Fruit fly (Drosophila melanogaster) whole organism: Measurements from ENCODE around the gene CG43064.

Source experiments
- CG8478 ChIP-seq: fragments of >200 bp; optimal IDR thresholded peaks from 2 replicates; lab custom pipeline; 2018; ENCODE audit warnings: inconsistent platforms
- Dll ChIP-seq: fragments of >200 bp; optimal IDR thresholded peaks from 2 replicates; lab custom pipeline; 2017
- EcR ChIP-seq, 2 experiments: fragments of >200 bp; optimal IDR thresholded peaks; 2 replicates each; lab custom pipeline; 2017; ENCODE audit warnings: missing biosample characterization in 2 of 2, missing genetic modification characterization in 2 of 2, missing genetic modification reagents in 2 of 2
- pan ChIP-seq: fragments of >200 bp; optimal IDR thresholded peaks from 2 replicates; lab custom pipeline; 2017
- psq ChIP-seq: fragments of >200 bp; optimal IDR thresholded peaks from 2 replicates; lab custom pipeline; 2017
- usp ChIP-seq: fragments of >200 bp; optimal IDR thresholded peaks from 2 replicates; lab custom pipeline; 2017; ENCODE audit warnings: missing biosample characterization, missing genetic modification characterization, mixed read lengths

The CG43064 gene

DNA sequence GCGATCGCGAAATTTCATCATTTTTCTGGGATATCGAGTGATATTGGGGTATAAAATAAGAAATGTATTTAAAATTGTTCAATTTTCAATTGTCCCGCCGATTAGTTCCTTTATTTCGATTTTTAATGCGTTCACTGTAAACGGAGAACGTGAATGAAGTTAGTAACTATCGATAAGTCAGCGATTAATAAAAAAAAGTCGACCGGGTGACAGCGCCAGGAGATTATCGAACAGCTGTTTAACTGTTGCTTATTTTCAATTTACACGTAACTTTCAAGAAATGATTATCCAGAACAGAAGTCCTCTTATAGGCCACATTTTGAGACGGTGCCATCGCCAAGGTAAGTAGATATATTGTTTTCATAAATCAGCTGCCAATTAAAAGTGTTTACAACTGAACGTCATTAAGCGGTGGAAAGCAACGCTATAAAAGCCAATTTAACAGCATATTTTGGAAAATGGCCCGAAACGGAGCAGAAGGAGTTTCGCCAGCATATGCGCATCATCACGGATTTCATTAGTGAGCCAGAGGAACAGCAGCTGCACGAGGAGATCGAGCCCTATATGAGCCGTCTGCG lies 21.2 kb downstream of the CG43064 start, which contains the start of gene CG14130:
Gene CG14130, plus strand, starts transcription at position 225 of the 578 bp plus-strand sequence.
- no peak for TF ChIP-seq Dll (lab: Kevin White, UChicago)
- no peak for TF ChIP-seq EcR (GFP tag; optimal IDR thresholded peaks at IDR 0.05; lab: Kevin White, UChicago)
- TF ChIP-seq psq (lab: Kevin White, UChicago), result no peak
- no peak for TF ChIP-seq pan (lab: Kevin White, UChicago)
- no peak for TF ChIP-seq CG8478 (lab: Kevin White, UChicago)
- TF ChIP-seq usp (GFP tag; lab: Kevin White, UChicago), result no peak

dm6 chr3L:11814655-11815054 lies 21.9 kb downstream of the CG43064 start, which contains the start of gene Cubn2:
Gene Cubn2 (minus strand): TSS chr3L:11814755.
- TF ChIP-seq pan (lab: Kevin White, UChicago) (no peak), CG8478 (lab: Kevin White, UChicago) (no peak), EcR (GFP tag; optimal IDR thresholded peaks at IDR 0.05; lab: Kevin White, UChicago) (no peak)

dm6 chr3L:11801622-11802021 lies 34.9 kb downstream of the CG43064 start:
- no peak for TF ChIP-seq EcR (GFP tag; optimal IDR thresholded peaks at IDR 0.05; lab: Kevin White, UChicago)
- TF ChIP-seq psq (lab: Kevin White, UChicago), result no peak
- TF ChIP-seq Dll (lab: Kevin White, UChicago), result no peak
- no peak for TF ChIP-seq usp (GFP tag; lab: Kevin White, UChicago)
- no peak for TF ChIP-seq CG8478 (lab: Kevin White, UChicago)
- no peak for TF ChIP-seq pan (lab: Kevin White, UChicago)

DNA sequence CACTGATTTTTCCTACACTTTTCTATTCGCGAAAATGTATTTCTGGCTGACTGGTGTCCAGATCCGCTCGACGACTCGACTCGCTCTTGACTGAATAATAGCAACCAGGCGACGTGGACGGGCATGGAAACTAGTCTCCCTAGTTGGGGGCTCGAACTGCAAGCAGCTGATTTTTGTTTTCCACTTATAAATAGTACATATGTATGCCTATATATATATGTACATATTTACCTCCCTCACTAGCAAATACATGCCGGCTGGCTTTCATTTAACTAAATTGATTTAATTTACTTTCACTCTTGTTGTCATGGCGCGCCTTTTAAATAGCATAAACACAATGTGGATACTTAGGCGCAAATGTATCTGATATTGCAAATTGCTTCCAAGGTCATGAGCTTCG lies 35.8 kb downstream of the CG43064 start, which contains the start of gene Gcat:
Gene Gcat, minus strand, starts transcription at position 101 of the 400 bp plus-strand sequence.
- no peak for TF ChIP-seq Dll (lab: Kevin White, UChicago)
- no peak for TF ChIP-seq CG8478 (lab: Kevin White, UChicago)
- no peak for TF ChIP-seq pan (lab: Kevin White, UChicago)
- TF ChIP-seq psq (lab: Kevin White, UChicago), result no peak
- no peak for TF ChIP-seq EcR (GFP tag; optimal IDR thresholded peaks at IDR 0.05; lab: Kevin White, UChicago)
- TF ChIP-seq usp (GFP tag; lab: Kevin White, UChicago), result no peak

dm6 chr3L:11795440-11795983 lies 41.0 kb downstream of the CG43064 start, which contains the start of gene Klp68D:
Gene Klp68D (plus strand): TSS chr3L:11795614.
- TF ChIP-seq usp (GFP tag; lab: Kevin White, UChicago) (no peak), CG8478 (lab: Kevin White, UChicago) (no peak), Dll (lab: Kevin White, UChicago) (no peak), psq (lab: Kevin White, UChicago) (no peak), pan (lab: Kevin White, UChicago) (no peak), EcR (GFP tag; optimal IDR thresholded peaks at IDR 0.05; lab: Kevin White, UChicago) (no peak)

dm6 chr3L:11793233-11793800 lies 43.2 kb downstream of the CG43064 start, which contains the start of the genes twy and CG10907:
Gene twy (minus strand): TSS chr3L:11793283.
Gene CG10907 (plus strand): TSS chr3L:11793514.
- no peak for TF ChIP-seq pan (lab: Kevin White, UChicago)
- no peak for TF ChIP-seq Dll (lab: Kevin White, UChicago)
- TF ChIP-seq EcR (GFP tag; optimal IDR thresholded peaks at IDR 0.05; lab: Kevin White, UChicago), result no peak
- TF ChIP-seq psq (lab: Kevin White, UChicago), result no peak
- TF ChIP-seq CG8478 (lab: Kevin White, UChicago), result no peak
- no peak for TF ChIP-seq usp (GFP tag; lab: Kevin White, UChicago)

- TF ChIP-seq usp (GFP tag; lab: Kevin White, UChicago) (no peak), psq (lab: Kevin White, UChicago) (peak; percentile 8)
Observed at dm6 chr3L:11789773-11790172, 46.7 kb downstream of the CG43064 start, which contains the start of gene Pi3K68D. Gene Pi3K68D (minus strand): TSS chr3L:11790013.

DNA sequence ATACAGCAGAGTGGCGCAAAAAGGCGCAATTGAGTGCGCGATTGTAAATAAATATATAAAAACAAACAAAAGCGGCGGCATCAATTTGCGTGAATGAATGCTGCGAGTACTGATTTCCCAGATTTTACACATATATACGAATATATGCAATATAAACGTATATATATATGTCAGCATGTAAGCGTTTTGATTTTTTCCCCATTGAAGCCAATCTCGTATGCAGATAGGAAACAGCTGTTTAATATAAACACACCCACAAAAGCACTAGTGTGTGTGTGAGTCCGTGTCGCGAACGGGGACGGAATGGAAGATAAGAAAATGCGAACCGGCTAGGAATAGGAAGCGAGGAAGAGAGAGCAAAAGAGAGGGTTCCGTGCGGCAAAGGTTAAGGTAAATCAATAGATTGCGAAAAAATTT lies 47.6 kb downstream of the CG43064 start:
- TF ChIP-seq Dll (lab: Kevin White, UChicago), result no peak
- TF ChIP-seq psq (lab: Kevin White, UChicago), result peak; percentile 16
- TF ChIP-seq EcR (GFP tag; optimal IDR thresholded peaks at IDR 0.05; lab: Kevin White, UChicago), result no peak
- TF ChIP-seq pan (lab: Kevin White, UChicago), result no peak
- no peak for TF ChIP-seq usp (GFP tag; lab: Kevin White, UChicago)
- TF ChIP-seq CG8478 (lab: Kevin White, UChicago), result no peak

DNA sequence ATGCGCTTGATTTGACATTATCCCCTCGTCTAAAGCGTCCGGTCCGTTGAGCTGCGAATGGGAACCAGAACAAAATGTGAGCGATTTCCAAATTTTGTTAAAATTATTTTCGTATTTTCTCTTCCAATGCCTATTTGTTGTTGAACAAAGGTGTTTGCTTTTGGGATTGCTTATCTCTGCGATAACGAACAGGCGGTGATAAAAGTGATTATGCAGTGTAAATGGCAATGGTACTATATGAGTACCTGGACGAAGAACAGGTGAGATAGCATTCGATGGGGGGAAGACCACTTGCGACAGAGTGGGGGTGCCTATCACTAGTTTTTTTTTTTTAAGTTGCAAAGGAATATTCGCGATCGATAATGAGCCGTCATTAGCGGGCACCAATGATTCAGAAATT lies 48.3 kb downstream of the CG43064 start:
- TF ChIP-seq Dll (lab: Kevin White, UChicago), result no peak
- no peak for TF ChIP-seq usp (GFP tag; lab: Kevin White, UChicago)
- no peak for TF ChIP-seq EcR (GFP tag; optimal IDR thresholded peaks at IDR 0.05; lab: Kevin White, UChicago)
- TF ChIP-seq CG8478 (lab: Kevin White, UChicago), result no peak
- TF ChIP-seq pan (lab: Kevin White, UChicago), result no peak
- TF ChIP-seq psq (lab: Kevin White, UChicago), result no peak

dm6 chr3L:11785291-11785690 lies 51.2 kb downstream of the CG43064 start:
- TF ChIP-seq pan (lab: Kevin White, UChicago), result no peak
